Worm (Caenorhabditis elegans) whole organism, midembryonic: ENCODE measurements around the gene T21B4.3.

Experiments
- T22C8.4 ChIP-seq: fragments of 200-800 bp; sonication (Bioruptor generic); IDR thresholded peaks from 2 replicates; pipeline ENCODE4 v1.3.6; 2022; ENCODE audit warnings: missing genetic modification characterization, missing compliant biosample characterization
- cog-1 ChIP-seq: sonication (generic microtip); optimal IDR thresholded peaks from 2 replicates; lab custom pipeline; 2016; ENCODE audit warnings: missing genetic modification characterization, missing compliant biosample characterization
- flt-1 ChIP-seq: fragments of 200-800 bp; sonication (Bioruptor generic); IDR thresholded peaks from 2 replicates; pipeline ENCODE4 v1.3.6; 2022; ENCODE audit warnings: missing genetic modification characterization, missing compliant biosample characterization
- klf-2 ChIP-seq: fragments of 200-800 bp; sonication (Bioruptor generic); conservative IDR thresholded peaks from 2 replicates; pipeline ENCODE4 v1.3.6; 2022; ENCODE audit warnings: missing genetic modification reagents, missing genetic modification characterization, missing compliant biosample characterization
- med-1 ChIP-seq: sonication (generic microtip); optimal IDR thresholded peaks from 2 replicates; lab custom pipeline; 2017; ENCODE audit warnings: missing genetic modification characterization, mild to moderate bottlenecking, missing compliant biosample characterization, antibody characterized with exemption, missing genetic modification reagents; ENCODE audit not compliant: insufficient read depth
- ref-1 ChIP-seq: fragments of 200-800 bp; sonication (Bioruptor generic); conservative IDR thresholded peaks from 2 replicates; pipeline ENCODE4 v1.3.6; 2022; ENCODE audit warnings: missing genetic modification reagents, missing genetic modification characterization, missing compliant biosample characterization
- tab-1 ChIP-seq: fragments of 200-800 bp; sonication (Bioruptor generic); IDR thresholded peaks from 2 replicates; pipeline ENCODE4 v1.3.6; 2022; ENCODE audit warnings: missing genetic modification characterization, missing compliant biosample characterization
- ztf-23 ChIP-seq: fragments of 200-800 bp; sonication (Bioruptor generic); IDR thresholded peaks from 2 replicates; pipeline ENCODE4 v1.3.6; 2022; ENCODE audit warnings: missing genetic modification reagents, missing genetic modification characterization, missing compliant biosample characterization
- ztf-29 ChIP-seq: fragments of 200-800 bp; sonication (Bioruptor generic); IDR thresholded peaks from 2 replicates; pipeline ENCODE4 v1.3.6; 2022; ENCODE audit warnings: missing genetic modification reagents, missing genetic modification characterization, missing compliant biosample characterization

Gene T21B4.3

ce11 chrII:12519616-12520015 is 22.7 kb upstream of the T21B4.3 start, which contains the start of gene ceh-99:
ceh-99 (plus strand) TSS chrII:12519981.
- TF ChIP-seq ref-1 (no peak), flt-1 (GFP tag; lab: Robert Waterston, UW) (0 out of 2 replicates have a peak, but pooled peaks have one; percentile 33), tab-1 (GFP tag; lab: Robert Waterston, UW) (no peak)

DNA sequence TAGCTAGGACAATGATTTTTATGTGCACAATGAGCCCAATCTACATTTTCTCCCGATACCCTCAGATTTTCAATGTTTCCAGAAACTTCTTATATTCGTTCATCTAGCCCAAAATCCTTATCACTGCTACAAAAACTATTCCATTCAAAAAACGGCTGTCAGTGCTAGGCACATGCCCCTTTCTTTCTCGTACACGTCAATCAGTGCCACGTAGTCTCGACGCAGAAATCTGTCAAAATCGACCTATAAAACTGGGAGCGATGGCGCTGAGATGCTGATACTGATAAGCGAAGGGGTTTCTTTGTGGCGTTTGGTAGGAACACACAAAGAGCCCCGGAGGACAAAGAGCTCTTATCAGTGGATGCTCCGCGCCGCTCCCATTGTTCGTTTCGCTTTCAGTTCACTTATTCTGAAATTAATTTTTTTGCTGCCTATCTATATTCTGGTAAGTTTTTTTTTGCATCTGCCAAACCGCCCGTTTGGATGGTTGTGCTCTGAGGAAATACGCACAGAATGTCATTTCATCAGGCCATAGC is 22.0 kb upstream of the T21B4.3 start, which contains the start of gene srh-70:
Gene srh-70, minus strand, starts transcription at position 51 of the 536 bp plus-strand sequence.
- TF ChIP-seq cog-1 (tag; lab: Kevin White, UChicago) (no peak), klf-2 (no peak), med-1 (no peak), ref-1 (no peak), ztf-29 (GFP tag; lab: Robert Waterston, UW) (no peak), flt-1 (GFP tag; lab: Robert Waterston, UW) (no peak), tab-1 (GFP tag; lab: Robert Waterston, UW) (no peak), T22C8.4 (GFP tag; lab: Robert Waterston, UW) (no peak), ztf-23 (GFP tag; lab: Robert Waterston, UW) (no peak)

- TF ChIP-seq ztf-23 (GFP tag; lab: Robert Waterston, UW) (no peak), tab-1 (GFP tag; lab: Robert Waterston, UW) (no peak), med-1 (no peak), flt-1 (GFP tag; lab: Robert Waterston, UW) (no peak), cog-1 (tag; lab: Kevin White, UChicago) (no peak), klf-2 (no peak), T22C8.4 (GFP tag; lab: Robert Waterston, UW) (no peak), ref-1 (no peak), ztf-29 (GFP tag; lab: Robert Waterston, UW) (no peak)
Observed at ce11 chrII:12518008-12518407, 21.1 kb upstream of the T21B4.3 start.

ce11 chrII:12516313-12516712 is 19.4 kb upstream of the T21B4.3 start, which contains the start of gene srh-61:
srh-61 (minus strand) TSS chrII:12516413.
- TF ChIP-seq ztf-29 (GFP tag; lab: Robert Waterston, UW) (no peak), med-1 (no peak), T22C8.4 (GFP tag; lab: Robert Waterston, UW) (no peak), flt-1 (GFP tag; lab: Robert Waterston, UW) (no peak), tab-1 (GFP tag; lab: Robert Waterston, UW) (no peak), klf-2 (no peak), ref-1 (no peak), cog-1 (tag; lab: Kevin White, UChicago) (no peak), ztf-23 (GFP tag; lab: Robert Waterston, UW) (no peak)

- TF ChIP-seq tab-1 (GFP tag; lab: Robert Waterston, UW) (no peak), med-1 (no peak), ref-1 (no peak), cog-1 (tag; lab: Kevin White, UChicago) (no peak), klf-2 (no peak), T22C8.4 (GFP tag; lab: Robert Waterston, UW) (no peak), ztf-29 (GFP tag; lab: Robert Waterston, UW) (no peak), flt-1 (GFP tag; lab: Robert Waterston, UW) (no peak), ztf-23 (GFP tag; lab: Robert Waterston, UW) (no peak)
Observed at ce11 chrII:12514620-12515019, 17.7 kb upstream of the T21B4.3 start, which contains the start of gene srh-69. srh-69 (minus strand) TSS chrII:12514720.

- TF ChIP-seq klf-2 (no peak), med-1 (no peak), flt-1 (GFP tag; lab: Robert Waterston, UW) (no peak), cog-1 (tag; lab: Kevin White, UChicago) (no peak), ztf-23 (GFP tag; lab: Robert Waterston, UW) (no peak), tab-1 (GFP tag; lab: Robert Waterston, UW) (no peak), ztf-29 (GFP tag; lab: Robert Waterston, UW) (no peak), T22C8.4 (GFP tag; lab: Robert Waterston, UW) (no peak), ref-1 (no peak)
Observed at ce11 chrII:12511866-12512265, 15.0 kb upstream of the T21B4.3 start, which contains the start of gene srh-73. srh-73 (plus strand) TSS chrII:12512166.

ce11 chrII:12508650-12509049 is 11.8 kb upstream of the T21B4.3 start, which contains the start of gene srh-67:
srh-67 (plus strand) TSS chrII:12508950.
- no peak for TF ChIP-seq ztf-23 (GFP tag; lab: Robert Waterston, UW)
- TF ChIP-seq klf-2, result no peak
- no peak for TF ChIP-seq med-1
- TF ChIP-seq flt-1 (GFP tag; lab: Robert Waterston, UW), result no peak
- TF ChIP-seq tab-1 (GFP tag; lab: Robert Waterston, UW), result no peak
- TF ChIP-seq ref-1, result no peak
- no peak for TF ChIP-seq T22C8.4 (GFP tag; lab: Robert Waterston, UW)
- no peak for TF ChIP-seq cog-1 (tag; lab: Kevin White, UChicago)
- no peak for TF ChIP-seq ztf-29 (GFP tag; lab: Robert Waterston, UW)

DNA sequence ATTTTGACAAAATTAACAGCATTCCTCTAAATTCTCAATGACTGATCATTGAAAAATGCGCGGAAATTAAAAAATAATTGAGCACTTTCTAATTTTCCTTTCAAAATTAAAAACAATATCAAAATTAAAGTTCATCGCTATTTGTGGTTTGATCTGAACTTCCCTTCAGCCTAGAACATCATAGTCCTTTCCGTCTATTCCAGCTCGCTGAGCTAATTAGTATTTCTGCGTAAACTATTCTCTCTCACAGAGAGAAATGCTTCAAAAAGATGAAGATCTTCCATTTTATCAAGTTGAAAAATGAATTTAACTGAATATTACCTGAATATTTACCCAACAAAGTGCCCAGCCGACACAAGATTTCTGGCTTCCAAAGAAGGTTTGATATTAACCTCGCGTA is 10.2 kb upstream of the T21B4.3 start, which contains the start of gene srh-68:
Gene srh-68, plus strand, starts transcription at position 301 of the 400 bp plus-strand sequence.
- no peak for TF ChIP-seq ztf-23 (GFP tag; lab: Robert Waterston, UW)
- TF ChIP-seq ztf-29 (GFP tag; lab: Robert Waterston, UW), result no peak
- no peak for TF ChIP-seq cog-1 (tag; lab: Kevin White, UChicago)
- TF ChIP-seq med-1, result no peak
- no peak for TF ChIP-seq T22C8.4 (GFP tag; lab: Robert Waterston, UW)
- no peak for TF ChIP-seq flt-1 (GFP tag; lab: Robert Waterston, UW)
- TF ChIP-seq tab-1 (GFP tag; lab: Robert Waterston, UW), result no peak
- no peak for TF ChIP-seq ref-1
- no peak for TF ChIP-seq klf-2

- TF ChIP-seq ztf-29 (GFP tag; lab: Robert Waterston, UW) (no peak), flt-1 (GFP tag; lab: Robert Waterston, UW) (no peak), ztf-23 (GFP tag; lab: Robert Waterston, UW) (no peak), klf-2 (no peak), ref-1 (no peak), med-1 (no peak), cog-1 (tag; lab: Kevin White, UChicago) (no peak)
Observed at ce11 chrII:12506511-12506910, 9.6 kb upstream of the T21B4.3 start.

DNA sequence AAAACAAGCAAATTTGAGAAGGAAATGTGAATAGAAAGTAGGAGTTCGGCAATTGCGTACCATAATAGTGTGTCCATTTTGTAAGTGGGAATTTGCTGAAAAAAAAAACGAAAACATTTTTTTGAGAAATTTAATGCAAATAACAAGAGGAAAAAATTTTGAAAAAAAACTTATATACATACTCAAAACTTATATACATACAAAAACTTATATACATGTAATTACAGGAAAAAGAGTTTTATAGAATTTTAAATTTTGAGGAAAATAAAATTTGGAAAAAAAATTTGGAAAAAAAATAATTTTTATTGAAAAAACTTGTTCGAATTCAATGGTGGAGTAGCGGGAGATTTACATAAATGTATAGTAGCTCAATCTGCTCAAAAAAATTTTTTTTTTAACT is 5.9 kb upstream of the T21B4.3 start, which contains the start of gene ador-1:
Gene ador-1, minus strand, starts transcription at position 101 of the 400 bp plus-strand sequence.
- TF ChIP-seq tab-1 (GFP tag; lab: Robert Waterston, UW), result no peak
- TF ChIP-seq med-1, result no peak
- no peak for TF ChIP-seq klf-2
- no peak for TF ChIP-seq ztf-23 (GFP tag; lab: Robert Waterston, UW)
- TF ChIP-seq ztf-29 (GFP tag; lab: Robert Waterston, UW), result no peak
- no peak for TF ChIP-seq ref-1
- TF ChIP-seq flt-1 (GFP tag; lab: Robert Waterston, UW), result no peak
- TF ChIP-seq T22C8.4 (GFP tag; lab: Robert Waterston, UW), result no peak
- TF ChIP-seq cog-1 (tag; lab: Kevin White, UChicago), result no peak
